Fruit fly (Drosophila melanogaster): Measurements from ENCODE around the gene CG11570.

Gene CG11570

DNA sequence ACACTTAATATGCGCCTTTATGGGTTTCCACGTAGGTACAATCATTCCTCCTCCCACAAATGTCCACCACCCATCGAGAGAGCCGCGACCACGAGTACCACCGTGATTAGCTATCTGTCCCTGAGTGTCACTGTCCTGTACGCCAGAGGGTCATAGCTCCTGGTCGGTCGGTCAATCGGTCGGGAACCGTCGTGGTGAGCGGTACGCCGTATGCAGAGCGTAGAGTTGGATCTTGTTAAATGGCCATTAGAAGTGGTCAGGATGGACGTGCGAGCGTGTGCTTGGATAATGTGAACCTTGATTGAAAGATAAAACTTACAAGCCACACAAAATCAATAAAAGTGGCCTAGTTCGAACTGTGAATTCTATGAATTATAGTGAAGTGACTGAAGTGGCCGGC lies 27.0 kb upstream of the CG11570 start, which contains the start of gene CG6938:
Gene CG6938 (plus strand): TSS at position 301 of the 400 bp plus-strand sequence.
- TF ChIP-seq svp (GFP tag): no peak
- TF ChIP-seq cyc (GFP tag; optimal IDR thresholded peaks at IDR 0.05): no peak
- no peak for TF ChIP-seq CG3919 (GFP tag; optimal IDR thresholded peaks at IDR 0.05)
- no peak for TF ChIP-seq Met (GFP tag; optimal IDR thresholded peaks at IDR 0.05)
- no peak for TF ChIP-seq CG11902 (GFP tag; optimal IDR thresholded peaks at IDR 0.05)
- TF ChIP-seq fkh (GFP tag; optimal IDR thresholded peaks at IDR 0.05): no peak
- TF ChIP-seq CG6276 (GFP tag; optimal IDR thresholded peaks at IDR 0.05): no peak
- no peak for TF ChIP-seq Sox15 (GFP tag; optimal IDR thresholded peaks at IDR 0.05)
- no peak for TF ChIP-seq fd85E (GFP tag; optimal IDR thresholded peaks at IDR 0.05)
- no peak for TF ChIP-seq dac (GFP tag; optimal IDR thresholded peaks at IDR 0.05)
- no peak for TF ChIP-seq Ets21C (GFP tag; optimal IDR thresholded peaks at IDR 0.05)
- no peak for TF ChIP-seq Ets96B (tag; optimal IDR thresholded peaks at IDR 0.05)
- no peak for TF ChIP-seq CG34406 (GFP tag; optimal IDR thresholded peaks at IDR 0.05)
- TF ChIP-seq Sox14 (GFP tag; optimal IDR thresholded peaks at IDR 0.05): no peak
- no peak for TF ChIP-seq Eip75B (GFP tag; optimal IDR thresholded peaks at IDR 0.05)
- TF ChIP-seq Gug (GFP tag; IDR thresholded peaks at IDR 0.05): no peak
- TF ChIP-seq salr (GFP tag; optimal IDR thresholded peaks at IDR 0.05): no peak
- TF ChIP-seq net (GFP tag; optimal IDR thresholded peaks at IDR 0.05): no peak
- no peak for TF ChIP-seq Eip78C (GFP tag)
- no peak for TF ChIP-seq CG11294 (GFP tag; IDR thresholded peaks at IDR 0.05)

DNA sequence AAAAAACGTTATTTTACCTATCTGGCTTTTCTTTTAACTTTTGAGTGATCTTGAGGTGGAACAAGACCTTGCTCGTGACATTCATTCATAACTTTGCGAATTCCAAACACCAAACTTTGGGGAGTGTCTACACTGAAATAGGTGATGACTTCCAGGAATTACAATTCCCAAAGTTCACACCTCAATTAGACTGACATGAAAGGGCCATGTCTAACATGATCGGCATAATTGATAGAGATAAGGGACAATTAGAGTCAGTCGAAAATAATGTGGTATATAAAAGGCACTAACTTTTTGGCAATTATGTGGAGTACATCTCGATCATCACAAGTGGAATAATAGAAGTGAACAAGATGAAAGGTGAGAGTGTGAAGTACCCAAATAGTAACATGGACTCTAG lies 18.2 kb upstream of the CG11570 start, which contains the start of gene CG43896:
Gene CG43896 (plus strand): TSS at position 301 of the 400 bp plus-strand sequence.
- no peak for TF ChIP-seq CG10631 (GFP tag; optimal IDR thresholded peaks at IDR 0.05)
- no peak for TF ChIP-seq Eip75B (GFP tag; optimal IDR thresholded peaks at IDR 0.05)
- TF ChIP-seq CG11762 (GFP tag; optimal IDR thresholded peaks at IDR 0.05; ENCODE audit: insufficient read depth): no peak
- TF ChIP-seq fkh (GFP tag; optimal IDR thresholded peaks at IDR 0.05): no peak
- no peak for TF ChIP-seq CG6808 (GFP tag; optimal IDR thresholded peaks at IDR 0.05)
- TF ChIP-seq Ets21C (GFP tag; optimal IDR thresholded peaks at IDR 0.05): no peak

DNA sequence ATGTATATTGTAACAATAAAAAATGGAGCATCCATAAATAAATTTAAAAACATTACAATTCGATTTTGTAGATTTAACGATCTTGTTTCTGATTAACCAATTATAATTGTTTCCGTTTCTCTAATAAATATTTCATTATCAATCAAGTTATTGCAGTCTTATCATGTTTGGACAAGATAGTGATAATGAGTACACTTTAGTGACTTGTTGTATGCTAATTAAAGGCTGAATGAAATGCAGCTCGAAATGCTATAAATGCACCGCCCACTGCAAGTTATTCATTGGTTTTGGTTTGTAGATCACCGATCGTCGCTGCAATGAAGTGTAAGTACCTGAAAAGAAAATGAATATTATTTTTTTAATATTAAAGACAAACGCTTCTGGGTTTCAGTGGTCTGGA lies 17.0 kb upstream of the CG11570 start, which contains the start of gene CG14125:
Gene CG14125 (plus strand): TSS at position 301 of the 400 bp plus-strand sequence.
- TF ChIP-seq Hr4 (GFP tag; optimal IDR thresholded peaks at IDR 0.05) (no peak), CG6854 (GFP tag; optimal IDR thresholded peaks at IDR 0.05) (no peak), Hr39 (GFP tag; optimal IDR thresholded peaks at IDR 0.05) (no peak), CG10669 (GFP tag; optimal IDR thresholded peaks at IDR 0.05) (no peak), CG3032 (tag; optimal IDR thresholded peaks at IDR 0.05) (no peak), CG4318 (GFP tag; optimal IDR thresholded peaks at IDR 0.05) (no peak)

DNA sequence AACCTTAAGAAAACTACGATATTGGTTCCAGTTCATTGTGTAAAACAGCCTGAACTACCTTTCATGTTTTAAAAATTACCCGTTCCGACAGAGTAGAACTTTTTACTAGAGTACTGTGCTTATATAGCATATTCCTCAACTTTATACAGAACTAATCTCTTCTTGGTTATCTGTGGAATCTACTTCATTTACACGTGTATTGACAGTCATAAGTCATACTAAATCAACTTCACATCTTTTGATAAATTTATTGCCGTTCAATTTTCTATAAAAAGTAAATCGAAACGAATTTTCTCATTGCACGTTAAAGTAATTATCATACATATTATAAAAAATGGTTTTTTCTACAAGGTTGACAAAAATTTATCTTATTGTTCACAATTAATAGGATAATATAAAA lies 16.1 kb upstream of the CG11570 start, which contains the start of gene CG42397:
Gene CG42397 (minus strand): TSS at position 101 of the 400 bp plus-strand sequence.
- TF ChIP-seq CG6276 (GFP tag; optimal IDR thresholded peaks at IDR 0.05) (no peak), pdm3 (GFP tag; optimal IDR thresholded peaks at IDR 0.05) (no peak), fkh (GFP tag; optimal IDR thresholded peaks at IDR 0.05) (no peak), CG8319 (GFP tag; optimal IDR thresholded peaks at IDR 0.05) (no peak), CG34406 (GFP tag; optimal IDR thresholded peaks at IDR 0.05) (no peak)

DNA sequence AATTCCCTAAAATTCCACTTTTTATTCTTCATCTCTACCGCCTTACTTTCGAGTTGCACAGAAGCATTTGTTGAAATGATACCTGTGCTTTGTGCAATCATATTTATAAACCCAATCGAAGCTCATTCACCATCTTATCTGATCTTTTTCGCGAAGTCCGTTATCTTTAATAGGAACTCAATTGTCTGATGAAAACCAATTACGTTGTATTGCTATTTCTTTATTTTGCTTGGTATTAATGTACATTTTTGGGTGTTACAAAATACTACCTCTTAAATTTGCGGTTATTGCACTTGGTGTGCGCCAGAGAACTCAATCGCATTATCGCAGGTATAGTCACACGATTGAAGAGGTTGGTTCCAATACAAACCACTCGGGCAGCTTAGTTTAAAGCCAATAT lies 15.3 kb upstream of the CG11570 start, which contains the start of gene Muc68E:
Gene Muc68E (minus strand): TSS at position 101 of the 400 bp plus-strand sequence.
- TF ChIP-seq vri (GFP tag; optimal IDR thresholded peaks at IDR 0.05) (peak; percentile 68), CG8119 (GFP tag; IDR thresholded peaks at IDR 0.05) (no peak), CG1621 (tag; optimal IDR thresholded peaks at IDR 0.05) (no peak), Ets96B (tag; optimal IDR thresholded peaks at IDR 0.05) (no peak)
